Worm (Caenorhabditis elegans) whole organism, L1 larva: Measurements from ENCODE around the gene F26D11.12.

Experiments
- C04F5.9 ChIP-seq: sonication (generic microtip); optimal IDR thresholded peaks from 2 replicates; lab custom pipeline; 2016; ENCODE audit warnings: missing genetic modification characterization, missing compliant biosample characterization
- C16A3.4 ChIP-seq: fragments of 150-350 bp; optimal IDR thresholded peaks from 2 replicates; lab custom pipeline; 2014; ENCODE audit warnings: missing biosample characterization, missing genetic modification characterization
- F16B12.6 ChIP-seq: fragments of 150-350 bp; optimal IDR thresholded peaks from 2 replicates; lab custom pipeline; 2014; ENCODE audit warnings: missing biosample characterization, missing genetic modification characterization
- aha-1 ChIP-seq: fragments of 150-350 bp; optimal IDR thresholded peaks from 2 replicates; lab custom pipeline; 2014; ENCODE audit warnings: missing biosample characterization, missing genetic modification characterization
- blmp-1 ChIP-seq: fragments of 150-350 bp; optimal IDR thresholded peaks from 2 replicates; lab custom pipeline; 2014; ENCODE audit warnings: missing biosample characterization, missing genetic modification characterization
- ceh-63 ChIP-seq: fragments of 200-800 bp; sonication (Bioruptor generic); optimal IDR thresholded peaks from 2 replicates; lab custom pipeline; 2018; ENCODE audit warnings: mild to moderate bottlenecking, missing genetic modification characterization, missing compliant biosample characterization
- ceh-8 ChIP-seq: fragments of 200-800 bp; sonication (Bioruptor generic); optimal IDR thresholded peaks from 2 replicates; lab custom pipeline; 2018; ENCODE audit warnings: mild to moderate bottlenecking, missing genetic modification characterization, moderate library complexity, missing compliant biosample characterization
- ceh-82 ChIP-seq, 3 experiments: fragments of 150-350 bp in 1 of 3; sonication (generic microtip) in 2 of 3; optimal IDR thresholded peaks; 2 replicates each; lab custom pipeline; 2014 to 2017; ENCODE audit warnings: missing biosample characterization in 3 of 3, missing genetic modification characterization in 3 of 3
- ceh-90 ChIP-seq: sonication (generic microtip); optimal IDR thresholded peaks from 2 replicates; lab custom pipeline; 2016; ENCODE audit warnings: missing genetic modification characterization, missing compliant biosample characterization
- dpl-1 ChIP-seq, 3 experiments: fragments of 150-350 bp in 2 of 3; sonication (generic microtip) in 1 of 3; optimal IDR thresholded peaks; 2 replicates each; lab custom pipeline; 2014 to 2017; ENCODE audit warnings: missing biosample characterization in 3 of 3, missing genetic modification characterization in 3 of 3, missing genetic modification reagents in 3 of 3
- dsc-1 ChIP-seq: sonication (generic microtip); optimal IDR thresholded peaks from 2 replicates; lab custom pipeline; 2016; ENCODE audit warnings: mild to moderate bottlenecking, missing genetic modification characterization, missing compliant biosample characterization
- efl-1 ChIP-seq, 4 experiments: fragments of 150-350 bp; optimal IDR thresholded peaks in 3 of 4; peaks in 1 of 4; 1 replicate in 1 of 4; 2 replicates in 3 of 4; lab custom pipeline; 2014; ENCODE audit warnings: missing biosample characterization in 2 of 4, missing genetic modification characterization in 2 of 4, missing genetic modification reagents in 2 of 4
- egl-27 ChIP-seq, 2 experiments: fragments of 150-350 bp in 1 of 2; sonication (generic microtip); optimal IDR thresholded peaks; 3 replicates each; lab custom pipeline; 2017 to 2018; ENCODE audit warnings: missing biosample characterization in 2 of 2, missing genetic modification characterization in 2 of 2, missing genetic modification reagents in 2 of 2
- elt-2 ChIP-seq: sonication (generic microtip); optimal IDR thresholded peaks from 2 replicates; lab custom pipeline; 2016; ENCODE audit warnings: missing genetic modification characterization, mild to moderate bottlenecking, inconsistent platforms, missing compliant biosample characterization, missing genetic modification reagents
- ets-5 ChIP-seq: fragments of 200-800 bp; sonication (Bioruptor generic); IDR thresholded peaks from 2 replicates; pipeline ENCODE4 v1.3.6; 2022; ENCODE audit warnings: missing genetic modification characterization, missing compliant biosample characterization
- fos-1 ChIP-seq: fragments of 150-350 bp; optimal IDR thresholded peaks from 2 replicates; lab custom pipeline; 2014; ENCODE audit warnings: missing biosample characterization, missing genetic modification characterization
- hlh-4 ChIP-seq: sonication (generic microtip); optimal IDR thresholded peaks from 2 replicates; lab custom pipeline; 2016; ENCODE audit warnings: mild to moderate bottlenecking, missing genetic modification characterization, missing compliant biosample characterization
- hpl-2 ChIP-seq: fragments of 150-350 bp; optimal IDR thresholded peaks from 2 replicates; lab custom pipeline; 2014; ENCODE audit warnings: missing biosample characterization, missing genetic modification reagents, missing genetic modification characterization
- irx-1 ChIP-seq: sonication (generic microtip); optimal IDR thresholded peaks from 2 replicates; lab custom pipeline; 2016; ENCODE audit warnings: missing genetic modification characterization, missing compliant biosample characterization
- jun-1 ChIP-seq: fragments of 150-350 bp; optimal IDR thresholded peaks from 2 replicates; lab custom pipeline; 2014; ENCODE audit warnings: missing biosample characterization, missing genetic modification reagents, missing genetic modification characterization
- lin-14 ChIP-seq: fragments of 200-800 bp; sonication (Bioruptor generic); optimal IDR thresholded peaks from 2 replicates; lab custom pipeline; 2018; ENCODE audit warnings: mild to moderate bottlenecking, missing genetic modification characterization, moderate library complexity, missing compliant biosample characterization
- lin-15B ChIP-seq: fragments of 150-350 bp; sonication (generic microtip); optimal IDR thresholded peaks from 3 replicates; lab custom pipeline; 2014; ENCODE audit warnings: missing biosample characterization, missing genetic modification characterization
- lin-35 ChIP-seq, 2 experiments: fragments of 150-350 bp; optimal IDR thresholded peaks; 2 replicates each; lab custom pipeline; 2014; ENCODE audit warnings: missing biosample characterization in 2 of 2, missing genetic modification characterization in 2 of 2, missing genetic modification reagents in 2 of 2
- lsy-2 ChIP-seq, 2 experiments: fragments of 150-350 bp; optimal IDR thresholded peaks; 2 replicates each; lab custom pipeline; 2014; ENCODE audit warnings: missing biosample characterization in 2 of 2, missing genetic modification characterization in 2 of 2
- mab-9 ChIP-seq: fragments of 200-800 bp; sonication (Bioruptor generic); IDR thresholded peaks from 2 replicates; pipeline ENCODE4 v1.3.6; 2022; ENCODE audit warnings: missing genetic modification reagents, missing genetic modification characterization, missing compliant biosample characterization
- mep-1 ChIP-seq: fragments of 150-350 bp; optimal IDR thresholded peaks from 2 replicates; lab custom pipeline; 2014; ENCODE audit warnings: missing biosample characterization, missing genetic modification characterization
- nhr-237 ChIP-seq: fragments of 150-350 bp; optimal IDR thresholded peaks from 2 replicates; lab custom pipeline; 2014; ENCODE audit warnings: missing biosample characterization, missing genetic modification characterization
- nhr-71 ChIP-seq: sonication (generic microtip); optimal IDR thresholded peaks from 2 replicates; lab custom pipeline; 2016; ENCODE audit warnings: mild to moderate bottlenecking, missing genetic modification characterization, moderate library complexity, missing compliant biosample characterization
- nhr-84 ChIP-seq: sonication (generic microtip); optimal IDR thresholded peaks from 2 replicates; lab custom pipeline; 2017; ENCODE audit warnings: missing biosample characterization, missing genetic modification characterization
- nhr-85 ChIP-seq: sonication (generic microtip); peaks from one replicate; lab custom pipeline; 2016; ENCODE audit warnings: missing genetic modification characterization, inconsistent platforms, missing compliant biosample characterization
- pax-3 ChIP-seq: fragments of 200-800 bp; sonication (Bioruptor generic); optimal IDR thresholded peaks from 2 replicates; lab custom pipeline; 2018; ENCODE audit warnings: mild to moderate bottlenecking, missing genetic modification characterization, moderate library complexity, missing compliant biosample characterization
- pqm-1 ChIP-seq: sonication (generic microtip); optimal IDR thresholded peaks from 3 replicates; lab custom pipeline; 2017; ENCODE audit warnings: missing biosample characterization, missing genetic modification characterization
- rnt-1 ChIP-seq: sonication (generic microtip); optimal IDR thresholded peaks from 2 replicates; lab custom pipeline; 2016; ENCODE audit warnings: mild to moderate bottlenecking, missing genetic modification characterization, moderate library complexity, missing compliant biosample characterization
- skn-1 ChIP-seq: fragments of 150-350 bp; optimal IDR thresholded peaks from 2 replicates; lab custom pipeline; 2014; ENCODE audit warnings: missing biosample characterization, missing genetic modification characterization
- snu-23 ChIP-seq: sonication (generic microtip); optimal IDR thresholded peaks from 2 replicates; lab custom pipeline; 2016; ENCODE audit warnings: missing genetic modification characterization, missing compliant biosample characterization
- sox-4 ChIP-seq: sonication (generic microtip); optimal IDR thresholded peaks from 2 replicates; lab custom pipeline; 2016; ENCODE audit warnings: missing genetic modification characterization, missing compliant biosample characterization
- tbx-2 ChIP-seq: sonication (generic microtip); optimal IDR thresholded peaks from 2 replicates; lab custom pipeline; 2016; ENCODE audit warnings: missing genetic modification characterization, missing compliant biosample characterization
- tlp-1 ChIP-seq: fragments of 150-350 bp; optimal IDR thresholded peaks from 2 replicates; lab custom pipeline; 2014; ENCODE audit warnings: missing biosample characterization, missing genetic modification characterization
- unc-130 ChIP-seq: fragments of 150-350 bp; optimal IDR thresholded peaks from 2 replicates; lab custom pipeline; 2017; ENCODE audit warnings: missing biosample characterization, missing genetic modification characterization, inconsistent platforms
- unc-86 ChIP-seq: sonication (generic microtip); optimal IDR thresholded peaks from 2 replicates; lab custom pipeline; 2016; ENCODE audit warnings: missing genetic modification characterization, missing compliant biosample characterization
- unc-98 ChIP-seq: fragments of 200-800 bp; sonication (Bioruptor generic); IDR thresholded peaks from 2 replicates; pipeline ENCODE4 v1.3.6; 2022; ENCODE audit warnings: missing genetic modification characterization, missing compliant biosample characterization
- vab-15 ChIP-seq: sonication (generic microtip); optimal IDR thresholded peaks from 2 replicates; lab custom pipeline; 2017; ENCODE audit warnings: missing genotype, mild to moderate bottlenecking, missing genetic modification characterization, missing compliant biosample characterization
- xbp-1 ChIP-seq: sonication (generic microtip); optimal IDR thresholded peaks from 2 replicates; lab custom pipeline; 2016; ENCODE audit warnings: missing genetic modification characterization, missing compliant biosample characterization

The F26D11.12 gene

ce11 chrV:7995878-7996277 is 40.8 kb upstream of the F26D11.12 start, which contains the start of gene Y97E10AR.2:
Gene Y97E10AR.2 (plus strand): TSS chrV:7996178.
- TF ChIP-seq lin-14 (GFP tag; lab: Kevin White, UChicago) = no peak
- TF ChIP-seq ets-5 (GFP tag; lab: Robert Waterston, UW) = no peak

- TF ChIP-seq fos-1 (tag; lab: Kevin White, UChicago) (no peak), mep-1 (tag; lab: Kevin White, UChicago) (no peak), unc-98 (GFP tag; lab: Robert Waterston, UW) (no peak), ceh-82 (tag; optimal IDR thresholded peaks at IDR 0.05; lab: Kevin White, UChicago) (no peak)
Measured at ce11 chrV:7995165-7995564, 40.1 kb upstream of the F26D11.12 start.

- TF ChIP-seq unc-130 (tag; lab: Kevin White, UChicago) (no peak), pax-3 (tag; lab: Kevin White, UChicago) (no peak), rnt-1 (tag; lab: Kevin White, UChicago) (no peak), nhr-237 (tag; lab: Kevin White, UChicago) (no peak), nhr-84 (no peak), unc-86 (tag; lab: Kevin White, UChicago) (no peak), lsy-2 (tag; optimal IDR thresholded peaks at IDR 0.05; lab: Kevin White, UChicago) (no peak), dsc-1 (tag; lab: Kevin White, UChicago) (no peak), ceh-63 (no peak), mep-1 (tag; lab: Kevin White, UChicago) (no peak), C04F5.9 (tag; lab: Kevin White, UChicago) (no peak), tlp-1 (no peak), aha-1 (no peak), ceh-90 (tag; lab: Kevin White, UChicago) (no peak), snu-23 (no peak), F16B12.6 (tag; lab: Kevin White, UChicago) (no peak), efl-1 (optimal IDR thresholded peaks at IDR 0.05; lab: Kevin White, UChicago) (no peak), efl-1 (GFP tag; optimal IDR thresholded peaks at IDR 0.05 in 1 of 2; lab: Kevin White, UChicago) (no peak), egl-27 (tag; optimal IDR thresholded peaks at IDR 0.05; lab: Kevin White, UChicago) (no peak), unc-98 (GFP tag; lab: Robert Waterston, UW) (no peak)
- TF ChIP-seq, all 84 proteins: peak for 0
Measured at ce11 chrV:7994570-7994969, 39.5 kb upstream of the F26D11.12 start, which contains the start of gene ceh-76. Gene ceh-76 (minus strand): TSS chrV:7994670.

- TF ChIP-seq tbx-2 (tag; lab: Kevin White, UChicago) = no peak
- TF ChIP-seq mab-9 (GFP tag; lab: Robert Waterston, UW) = no peak
- no peak for TF ChIP-seq sox-4 (tag; lab: Kevin White, UChicago)
- TF ChIP-seq jun-1 = no peak
- no peak for TF ChIP-seq hlh-4 (tag; lab: Kevin White, UChicago)
- no peak for TF ChIP-seq hpl-2 (GFP tag; lab: Kevin White, UChicago)
Measured at ce11 chrV:7985860-7986259, 30.7 kb upstream of the F26D11.12 start, which contains the start of gene Y97E10AL.1. Gene Y97E10AL.1 (plus strand): TSS chrV:7986160.

ce11 chrV:7983381-7984052 is 28.4 kb upstream of the F26D11.12 start, which contains the start of the genes natb-1 and abhd-12:
Gene natb-1 (minus strand): TSS chrV:7983431.
Gene abhd-12 (plus strand): TSS chrV:7983879.
- no peak for TF ChIP-seq irx-1 (tag; lab: Kevin White, UChicago)
- peak; percentile 20 for TF ChIP-seq rnt-1 (tag; lab: Kevin White, UChicago)
- TF ChIP-seq pqm-1 (tag; lab: Kevin White, UChicago) = no peak
- peak; percentile 31 for TF ChIP-seq skn-1 (tag; lab: Kevin White, UChicago)
- peak; percentile 69 for TF ChIP-seq nhr-85 (tag; lab: Kevin White, UChicago)
- peak; percentile 39 to 43 for TF ChIP-seq efl-1 (optimal IDR thresholded peaks at IDR 0.05; lab: Kevin White, UChicago)
- TF ChIP-seq efl-1 (GFP tag; optimal IDR thresholded peaks at IDR 0.05 in 1 of 2; lab: Kevin White, UChicago) = peak; percentile 59 to 94
- peak; percentile 89 for TF ChIP-seq F16B12.6 (tag; lab: Kevin White, UChicago)
- TF ChIP-seq xbp-1 = peak; percentile 38
- no peak for TF ChIP-seq lin-15B
- peak in 1 of 3 experiments; percentile 30 for TF ChIP-seq ceh-82 (tag; optimal IDR thresholded peaks at IDR 0.05; lab: Kevin White, UChicago)
- peak; percentile 64 for TF ChIP-seq blmp-1 (tag; lab: Kevin White, UChicago)
- peak; percentile 20 to 60 (median 55) for TF ChIP-seq dpl-1 (GFP tag; optimal IDR thresholded peaks at IDR 0.05; lab: Kevin White, UChicago)
- peak; percentile 19 for TF ChIP-seq tbx-2 (tag; lab: Kevin White, UChicago)
- no peak for TF ChIP-seq ceh-8 (GFP tag; lab: Kevin White, UChicago)
- TF ChIP-seq lsy-2 (tag; optimal IDR thresholded peaks at IDR 0.05; lab: Kevin White, UChicago) = peak; percentile 92 to 98
- TF ChIP-seq vab-15 (tag; lab: Kevin White, UChicago) = no peak
- peak; percentile 57 for TF ChIP-seq unc-130 (tag; lab: Kevin White, UChicago)
- peak; percentile 44 to 81 for TF ChIP-seq lin-35 (GFP tag; optimal IDR thresholded peaks at IDR 0.05; lab: Kevin White, UChicago)
- peak; percentile 76 for TF ChIP-seq mep-1 (tag; lab: Kevin White, UChicago)
- peak; percentile 44 for TF ChIP-seq C16A3.4 (tag; lab: Kevin White, UChicago)
- TF ChIP-seq elt-2 (tag; lab: Kevin White, UChicago) = no peak
- peak; percentile 47 for TF ChIP-seq nhr-71 (tag; lab: Kevin White, UChicago)
- no peak for TF ChIP-seq ets-5 (GFP tag; lab: Robert Waterston, UW)
